Fruit fly (Drosophila melanogaster): ENCODE data around the gene CG44014.

CG44014 gene

DNA sequence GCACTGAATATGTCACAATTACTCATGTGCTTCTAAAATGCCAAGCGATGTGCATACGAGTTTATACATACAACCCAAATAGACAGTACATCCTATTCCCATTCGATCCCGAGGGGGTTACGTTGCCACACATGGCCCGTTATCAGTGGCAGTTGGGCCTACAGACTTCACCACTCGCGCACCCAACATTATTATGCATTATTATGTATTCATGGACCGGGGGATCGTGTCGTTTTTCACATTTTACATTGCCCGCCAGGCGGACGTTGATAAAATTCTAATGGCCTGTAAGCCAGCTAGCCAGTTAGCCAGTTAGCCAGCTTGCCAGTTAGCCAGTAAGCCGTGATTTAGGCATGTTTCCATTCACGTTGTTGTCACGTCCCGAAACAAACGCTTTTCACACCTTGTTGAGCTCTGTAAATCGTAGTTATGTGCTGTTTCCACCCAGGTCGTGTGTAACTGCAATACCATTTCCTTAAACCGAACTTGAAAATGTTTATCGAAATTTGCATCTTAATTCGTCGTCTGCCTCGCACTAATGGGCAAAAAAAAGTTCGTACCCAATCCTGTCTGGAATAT is 35.2 kb downstream of the CG44014 start (continued):
- no peak for TF ChIP-seq da (GFP tag; optimal IDR thresholded peaks at IDR 0.05)
- TF ChIP-seq CG10274 (GFP tag; optimal IDR thresholded peaks at IDR 0.05) = no peak
- TF ChIP-seq CG18599 (GFP tag; optimal IDR thresholded peaks at IDR 0.05) = no peak
- no peak for TF ChIP-seq B-H2 (GFP tag; optimal IDR thresholded peaks at IDR 0.05)
- TF ChIP-seq sna (GFP tag; IDR thresholded peaks at IDR 0.05; ENCODE audit: partially characterized antibody) = no peak
- no peak for TF ChIP-seq ind (GFP tag; optimal IDR thresholded peaks at IDR 0.05)
- no peak for TF ChIP-seq D19B (GFP tag; optimal IDR thresholded peaks at IDR 0.05)
- no peak for TF ChIP-seq ems (GFP tag; optimal IDR thresholded peaks at IDR 0.05)
- TF ChIP-seq CG7745 (tag; optimal IDR thresholded peaks at IDR 0.05) = no peak
- no peak for TF ChIP-seq tup (GFP tag; optimal IDR thresholded peaks at IDR 0.05)
- TF ChIP-seq CG3995 (GFP tag; optimal IDR thresholded peaks at IDR 0.05) = peak; percentile 79
- TF ChIP-seq CG30020 (tag; optimal IDR thresholded peaks at IDR 0.05) = peak; percentile 23
- no peak for TF ChIP-seq Deaf1 (tag; optimal IDR thresholded peaks at IDR 0.05)
- 0 out of 2 replicates have a peak, but pooled peaks have one; percentile 10 for TF ChIP-seq amos (GFP tag; IDR thresholded peaks at IDR 0.05; ENCODE audit: partially characterized antibody)
- no peak for TF ChIP-seq pan (optimal IDR thresholded peaks at IDR 0.05)
- no peak for TF ChIP-seq pan (GFP tag; optimal IDR thresholded peaks at IDR 0.05 in 1 of 2, IDR thresholded peaks at IDR 0.05 in 1 of 2)
- TF ChIP-seq fd3F (GFP tag; optimal IDR thresholded peaks at IDR 0.05) = no peak
- no peak for TF ChIP-seq dati (GFP tag; IDR thresholded peaks at IDR 0.05)
- TF ChIP-seq CG8089 (GFP tag; optimal IDR thresholded peaks at IDR 0.05) = no peak
- no peak for TF ChIP-seq dmrt99B (tag; optimal IDR thresholded peaks at IDR 0.05)
- TF ChIP-seq Scr (GFP tag; IDR thresholded peaks at IDR 0.05; ENCODE audit: partially characterized antibody) = no peak
- no peak for TF ChIP-seq ftz-f1 (GFP tag; optimal IDR thresholded peaks at IDR 0.05)
- TF ChIP-seq Med (GFP tag) = peak; percentile 68
- no peak for TF ChIP-seq CG10543 (GFP tag; optimal IDR thresholded peaks at IDR 0.05)
- TF ChIP-seq org-1 (GFP tag; optimal IDR thresholded peaks at IDR 0.05) = no peak
- no peak for TF ChIP-seq en (GFP tag; optimal IDR thresholded peaks at IDR 0.05)
- TF ChIP-seq gcm (GFP tag; optimal IDR thresholded peaks at IDR 0.05) = no peak
- TF ChIP-seq CG6683 (GFP tag; optimal IDR thresholded peaks at IDR 0.05) = no peak
- no peak for TF ChIP-seq repo (GFP tag; optimal IDR thresholded peaks at IDR 0.05)
- TF ChIP-seq vvl (GFP tag; IDR thresholded peaks at IDR 0.05) = peak; percentile 28; the same call in 1 of the 2 replicates
- no peak for TF ChIP-seq CG12299 (tag; optimal IDR thresholded peaks at IDR 0.05)
- TF ChIP-seq trh (GFP tag; optimal IDR thresholded peaks at IDR 0.05) = no peak

DNA sequence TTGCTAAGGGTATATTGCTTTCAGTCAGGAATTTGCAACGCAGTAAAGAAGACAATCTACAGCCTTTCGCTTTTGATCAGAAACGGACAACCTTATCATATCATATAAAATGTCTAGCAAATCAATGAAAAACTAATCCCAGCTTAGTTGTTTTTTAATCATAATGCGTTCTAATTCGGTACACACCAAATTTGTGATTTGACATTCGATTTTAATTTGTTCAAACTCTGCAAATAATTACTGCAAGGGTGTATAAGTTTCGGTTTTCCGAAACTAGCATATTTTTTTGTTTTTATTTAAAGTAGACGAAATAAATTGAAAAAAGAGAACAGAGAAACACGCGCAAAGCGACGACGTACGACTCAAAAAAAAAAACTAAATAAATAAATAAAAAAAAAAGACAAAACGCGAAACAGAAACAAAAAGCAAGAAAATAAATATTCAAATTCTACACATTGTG is 35.9 kb downstream of the CG44014 start:
- TF ChIP-seq CG6254 (GFP tag; optimal IDR thresholded peaks at IDR 0.05) (no peak), Myb (GFP tag; optimal IDR thresholded peaks at IDR 0.05) (peak; percentile 30), unpg (GFP tag; optimal IDR thresholded peaks at IDR 0.05) (peak; percentile 26), CG13424 (tag; optimal IDR thresholded peaks at IDR 0.05) (peak; percentile 62), slou (GFP tag; optimal IDR thresholded peaks at IDR 0.05) (no peak), scrt (GFP tag; optimal IDR thresholded peaks at IDR 0.05) (peak; percentile 62), CG9797 (GFP tag; optimal IDR thresholded peaks at IDR 0.05) (no peak), ftz-f1 (GFP tag; optimal IDR thresholded peaks at IDR 0.05) (no peak), Mrtf (GFP tag; IDR thresholded peaks at IDR 0.05) (0 out of 3 replicates have a peak, but pooled peaks have one; percentile 45), nmo (GFP tag; optimal IDR thresholded peaks at IDR 0.05) (peak; percentile 43), Doc2 (GFP tag; IDR thresholded peaks at IDR 0.05) (no peak), cwo (GFP tag; optimal IDR thresholded peaks at IDR 0.05) (peak; percentile 9), CG7928 (GFP tag; optimal IDR thresholded peaks at IDR 0.05) (peak; percentile 6), Ptx1 (GFP tag; IDR thresholded peaks at IDR 0.05) (peak; percentile 50; the same call in 1 of the 2 replicates), CG8281 (tag; optimal IDR thresholded peaks at IDR 0.05) (no peak), TFAM (GFP tag; optimal IDR thresholded peaks at IDR 0.05) (no peak), esg (GFP tag; conservative IDR thresholded peaks at IDR 0.05) (peak; percentile 33; the same call in 1 of the 2 replicates), CG12769 (tag; optimal IDR thresholded peaks at IDR 0.05) (peak; percentile 27), CG14860 (GFP tag; IDR thresholded peaks at IDR 0.05; ENCODE audit: partially characterized antibody) (no peak), Ets65A (GFP tag) (peak; percentile 65)

All from whole organism, embryonic.